Worm (Caenorhabditis elegans) whole organism, early embryonic: Measurements from ENCODE around the gene atf-4.

Experiments used
- B0310.2 ChIP-seq: sonication (generic microtip); optimal IDR thresholded peaks from 2 replicates; lab custom pipeline; 2016; ENCODE audit warnings: mild to moderate bottlenecking, missing genetic modification characterization, missing compliant biosample characterization
- F13C5.2 ChIP-seq: sonication (generic microtip); optimal IDR thresholded peaks from 2 replicates; lab custom pipeline; 2017; ENCODE audit warnings: mild to moderate bottlenecking, missing genetic modification characterization, inconsistent platforms, missing compliant biosample characterization
- aly-1 ChIP-seq: sonication (generic microtip); optimal IDR thresholded peaks from 2 replicates; lab custom pipeline; 2016; ENCODE audit warnings: missing genetic modification characterization, missing compliant biosample characterization
- ama-1 ChIP-seq: fragments of 150-350 bp; optimal IDR thresholded peaks from 2 replicates; lab custom pipeline; 2014
- ets-7 ChIP-seq: sonication (generic microtip); optimal IDR thresholded peaks from 2 replicates; lab custom pipeline; 2016; ENCODE audit warnings: missing genotype, missing genetic modification characterization, missing compliant biosample characterization
- flt-1 ChIP-seq: fragments of 200-800 bp; sonication (Bioruptor generic); IDR thresholded peaks from 2 replicates; pipeline ENCODE4 v1.3.6; 2022; ENCODE audit warnings: missing genetic modification characterization, missing compliant biosample characterization
- hnd-1 ChIP-seq: sonication (generic microtip); optimal IDR thresholded peaks from 2 replicates; lab custom pipeline; 2016; ENCODE audit warnings: missing genetic modification characterization, missing compliant biosample characterization
- tbx-11 ChIP-seq: fragments of 200-800 bp; sonication (Bioruptor generic); IDR thresholded peaks from 2 replicates; pipeline ENCODE4 v1.3.6; 2022; ENCODE audit warnings: missing genetic modification characterization, missing compliant biosample characterization

DNA sequence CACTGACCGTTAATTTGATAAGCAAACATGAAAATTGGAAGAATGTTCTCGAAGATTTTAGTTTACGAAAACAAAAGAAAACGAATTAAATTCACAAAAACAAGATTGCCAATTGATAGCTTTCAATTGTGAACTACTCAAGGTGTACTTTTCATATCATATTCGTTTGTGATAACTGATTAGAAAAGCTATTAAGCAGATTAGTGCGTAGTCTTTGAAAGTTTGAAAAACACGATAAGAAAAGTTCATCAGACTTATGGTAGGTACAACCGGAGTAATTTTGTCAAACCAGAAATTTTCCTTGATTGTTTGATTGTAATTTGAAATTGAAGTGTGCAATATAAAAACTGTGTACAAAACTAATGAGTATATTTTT is 23.1 kb downstream of the atf-4 start:
- TF ChIP-seq ama-1 (lab: Kevin White, UChicago) (no peak), F13C5.2 (tag; lab: Kevin White, UChicago) (no peak), flt-1 (GFP tag; lab: Robert Waterston, UW) (no peak), B0310.2 (no peak), aly-1 (no peak), tbx-11 (GFP tag; lab: Robert Waterston, UW) (no peak), hnd-1 (tag; lab: Kevin White, UChicago) (no peak), ets-7 (tag; lab: Kevin White, UChicago) (no peak)
